Worm (Caenorhabditis elegans) whole organism, L2 larva: ENCODE data around the gene C06B3.1.

Source experiments
- F13H6.1 ChIP-seq: sonication (generic microtip); optimal IDR thresholded peaks from 2 replicates; lab custom pipeline; 2016; ENCODE audit warnings: missing genetic modification characterization, missing compliant biosample characterization
- skn-1 ChIP-seq: sonication (generic microtip); optimal IDR thresholded peaks from 2 replicates; lab custom pipeline; 2017; ENCODE audit warnings: missing biosample characterization, missing genetic modification characterization
- unc-39 ChIP-seq: fragments of 150-350 bp; optimal IDR thresholded peaks from 2 replicates; lab custom pipeline; 2014; ENCODE audit warnings: missing biosample characterization, missing genetic modification characterization

DNA sequence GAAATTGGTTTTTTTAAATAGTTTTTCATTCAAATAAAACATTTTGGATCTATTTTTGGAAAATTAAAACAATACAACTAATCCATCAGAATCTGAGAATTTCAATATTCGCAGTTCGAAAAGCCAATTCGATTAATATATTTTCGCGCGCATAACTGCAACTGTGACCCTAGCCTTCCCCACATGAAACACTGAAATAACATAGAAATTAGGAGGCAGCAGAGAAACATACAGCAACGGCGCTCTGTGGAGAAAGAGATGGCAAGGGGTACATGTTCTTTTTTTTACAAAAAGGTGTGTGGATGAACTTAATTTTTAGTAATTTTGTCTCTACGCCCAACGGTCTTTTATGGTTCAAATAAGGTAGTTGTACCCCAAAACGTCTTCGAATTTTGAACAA lies 22.4 kb upstream of the C06B3.1 start:
- TF ChIP-seq skn-1 (tag; lab: Kevin White, UChicago) (no peak), F13H6.1 (tag; lab: Kevin White, UChicago) (no peak), unc-39 (tag; lab: Kevin White, UChicago) (no peak)
